Worm (Caenorhabditis elegans) whole organism, L4/young adult: Measurements from ENCODE around the gene lst-4.

Experiments
- W03F9.2 ChIP-seq: fragments of 150-350 bp; optimal IDR thresholded peaks from 2 replicates; lab custom pipeline; 2014; ENCODE audit warnings: missing biosample characterization, missing genetic modification characterization
- dao-5 ChIP-seq: sonication (generic microtip); optimal IDR thresholded peaks from 2 replicates; lab custom pipeline; 2016; ENCODE audit warnings: missing genotype, missing genetic modification characterization, moderate library complexity, missing compliant biosample characterization
- him-1 ChIP-seq: sonication (generic microtip); optimal IDR thresholded peaks from 2 replicates; lab custom pipeline; 2016; ENCODE audit warnings: missing genotype, missing genetic modification reagents, missing genetic modification characterization, missing compliant biosample characterization

- TF ChIP-seq W03F9.2 (tag; lab: Kevin White, UChicago) = no peak
- TF ChIP-seq him-1 (tag; lab: Kevin White, UChicago) = no peak
- no peak for TF ChIP-seq dao-5 (tag; lab: Kevin White, UChicago)
Measured at ce11 chrIV:14074456-14074855, 4.8 kb upstream of the lst-4 start.
